Worm (Caenorhabditis elegans) whole organism, L1 larva: ENCODE data around the gene srab-14.
A peak's percentile ranks its signal among the peaks of the same experiment; 100 is the strongest.

ENCODE experiments used
- C04F5.9 ChIP-seq: sonication (generic microtip); optimal IDR thresholded peaks from 2 replicates; lab custom pipeline; 2016; ENCODE audit warnings: missing genetic modification characterization, missing compliant biosample characterization
- Y116A8C.19 ChIP-seq: sonication (generic microtip); optimal IDR thresholded peaks from 2 replicates; lab custom pipeline; 2016; ENCODE audit warnings: missing compliant biosample characterization, missing genetic modification characterization, borderline replicate concordance
- aha-1 ChIP-seq: fragments of 150-350 bp; optimal IDR thresholded peaks from 2 replicates; lab custom pipeline; 2014; ENCODE audit warnings: missing biosample characterization, missing genetic modification characterization
- ama-1 ChIP-seq: fragments of 150-350 bp; optimal IDR thresholded peaks from 2 replicates; lab custom pipeline; 2014
- blmp-1 ChIP-seq: fragments of 150-350 bp; optimal IDR thresholded peaks from 2 replicates; lab custom pipeline; 2014; ENCODE audit warnings: missing biosample characterization, missing genetic modification characterization
- ceh-82 ChIP-seq, 3 experiments: fragments of 150-350 bp in 1 of 3; sonication (generic microtip) in 2 of 3; optimal IDR thresholded peaks; 2 replicates each; lab custom pipeline; 2014 to 2017; ENCODE audit warnings: missing biosample characterization in 3 of 3, missing genetic modification characterization in 3 of 3
- ceh-88 ChIP-seq: fragments of 200-800 bp; sonication (Bioruptor generic); IDR thresholded peaks from 2 replicates; pipeline ENCODE4 v1.3.6; 2022; ENCODE audit warnings: missing genetic modification characterization, missing compliant biosample characterization
- ceh-90 ChIP-seq: sonication (generic microtip); optimal IDR thresholded peaks from 2 replicates; lab custom pipeline; 2016; ENCODE audit warnings: missing genetic modification characterization, missing compliant biosample characterization
- ces-1 ChIP-seq: fragments of 150-350 bp; optimal IDR thresholded peaks from 2 replicates; lab custom pipeline; 2014; ENCODE audit warnings: missing biosample characterization, missing genetic modification reagents, missing genetic modification characterization
- dpl-1 ChIP-seq, 3 experiments: fragments of 150-350 bp in 2 of 3; sonication (generic microtip) in 1 of 3; optimal IDR thresholded peaks; 2 replicates each; lab custom pipeline; 2014 to 2017; ENCODE audit warnings: missing biosample characterization in 3 of 3, missing genetic modification characterization in 3 of 3, missing genetic modification reagents in 3 of 3
- efl-1 ChIP-seq, 4 experiments: fragments of 150-350 bp; optimal IDR thresholded peaks in 3 of 4; peaks in 1 of 4; 1 replicate in 1 of 4; 2 replicates in 3 of 4; lab custom pipeline; 2014; ENCODE audit warnings: missing biosample characterization in 2 of 4, missing genetic modification characterization in 2 of 4, missing genetic modification reagents in 2 of 4
- egl-27 ChIP-seq, 2 experiments: fragments of 150-350 bp in 1 of 2; sonication (generic microtip); optimal IDR thresholded peaks; 3 replicates each; lab custom pipeline; 2017 to 2018; ENCODE audit warnings: missing biosample characterization in 2 of 2, missing genetic modification characterization in 2 of 2, missing genetic modification reagents in 2 of 2
- elt-2 ChIP-seq: sonication (generic microtip); optimal IDR thresholded peaks from 2 replicates; lab custom pipeline; 2016; ENCODE audit warnings: missing genetic modification characterization, mild to moderate bottlenecking, inconsistent platforms, missing compliant biosample characterization, missing genetic modification reagents
- elt-3 ChIP-seq, 6 experiments: fragments of 150-350 bp in 1 of 6; sonication (generic microtip); optimal IDR thresholded peaks; 2 replicates each; lab custom pipeline; 2017 to 2018; ENCODE audit warnings: missing biosample characterization in 6 of 6, missing genetic modification characterization in 6 of 6, inconsistent platforms in 1 of 6
- ets-5 ChIP-seq: fragments of 200-800 bp; sonication (Bioruptor generic); IDR thresholded peaks from 2 replicates; pipeline ENCODE4 v1.3.6; 2022; ENCODE audit warnings: missing genetic modification characterization, missing compliant biosample characterization
- fkh-4 ChIP-seq: sonication (generic microtip); optimal IDR thresholded peaks from 2 replicates; lab custom pipeline; 2016; ENCODE audit warnings: missing compliant biosample characterization, missing genetic modification characterization, borderline replicate concordance
- fkh-8 ChIP-seq: sonication (generic microtip); optimal IDR thresholded peaks from 2 replicates; lab custom pipeline; 2016; ENCODE audit warnings: mild to moderate bottlenecking, missing genetic modification characterization, missing compliant biosample characterization
- fos-1 ChIP-seq: fragments of 150-350 bp; optimal IDR thresholded peaks from 2 replicates; lab custom pipeline; 2014; ENCODE audit warnings: missing biosample characterization, missing genetic modification characterization
- grh-1 ChIP-seq: fragments of 200-800 bp; sonication (Bioruptor generic); IDR thresholded peaks from 2 replicates; pipeline ENCODE4 v1.3.6; 2022; ENCODE audit warnings: missing genetic modification reagents, missing genetic modification characterization, missing compliant biosample characterization
- hlh-4 ChIP-seq: sonication (generic microtip); optimal IDR thresholded peaks from 2 replicates; lab custom pipeline; 2016; ENCODE audit warnings: mild to moderate bottlenecking, missing genetic modification characterization, missing compliant biosample characterization
- hpl-2 ChIP-seq: fragments of 150-350 bp; optimal IDR thresholded peaks from 2 replicates; lab custom pipeline; 2014; ENCODE audit warnings: missing biosample characterization, missing genetic modification reagents, missing genetic modification characterization
- isw-1 ChIP-seq: fragments of 200-800 bp; sonication (Bioruptor generic); IDR thresholded peaks from 2 replicates; pipeline ENCODE4 v1.3.6; 2022; ENCODE audit warnings: missing genetic modification characterization, missing compliant biosample characterization
- jun-1 ChIP-seq: fragments of 150-350 bp; optimal IDR thresholded peaks from 2 replicates; lab custom pipeline; 2014; ENCODE audit warnings: missing biosample characterization, missing genetic modification reagents, missing genetic modification characterization
- lin-13 ChIP-seq: fragments of 150-350 bp; optimal IDR thresholded peaks from 2 replicates; lab custom pipeline; 2014; ENCODE audit warnings: missing biosample characterization, missing genetic modification reagents, missing genetic modification characterization
- lin-35 ChIP-seq, 2 experiments: fragments of 150-350 bp; optimal IDR thresholded peaks; 2 replicates each; lab custom pipeline; 2014; ENCODE audit warnings: missing biosample characterization in 2 of 2, missing genetic modification characterization in 2 of 2, missing genetic modification reagents in 2 of 2
- lin-39 ChIP-seq: fragments of 150-350 bp; optimal IDR thresholded peaks from 2 replicates; lab custom pipeline; 2014; ENCODE audit warnings: missing biosample characterization, missing genetic modification reagents, missing genetic modification characterization
- lir-3 ChIP-seq: sonication (generic microtip); optimal IDR thresholded peaks from 2 replicates; lab custom pipeline; 2016; ENCODE audit warnings: mild to moderate bottlenecking, missing genetic modification characterization, moderate library complexity, missing compliant biosample characterization; ENCODE audit not compliant: poor library complexity
- mab-9 ChIP-seq: fragments of 200-800 bp; sonication (Bioruptor generic); IDR thresholded peaks from 2 replicates; pipeline ENCODE4 v1.3.6; 2022; ENCODE audit warnings: missing genetic modification reagents, missing genetic modification characterization, missing compliant biosample characterization
- mef-2 ChIP-seq: fragments of 150-350 bp; optimal IDR thresholded peaks from 2 replicates; lab custom pipeline; 2014; ENCODE audit warnings: missing biosample characterization, missing genetic modification characterization
- mep-1 ChIP-seq: fragments of 150-350 bp; optimal IDR thresholded peaks from 2 replicates; lab custom pipeline; 2014; ENCODE audit warnings: missing biosample characterization, missing genetic modification characterization
- nhr-20 ChIP-seq: sonication (generic microtip); optimal IDR thresholded peaks from 2 replicates; lab custom pipeline; 2016; ENCODE audit warnings: mild to moderate bottlenecking, missing genetic modification characterization, missing compliant biosample characterization
- nhr-237 ChIP-seq: fragments of 150-350 bp; optimal IDR thresholded peaks from 2 replicates; lab custom pipeline; 2014; ENCODE audit warnings: missing biosample characterization, missing genetic modification characterization
- nhr-28 ChIP-seq: fragments of 150-350 bp; optimal IDR thresholded peaks from 2 replicates; lab custom pipeline; 2014; ENCODE audit warnings: missing biosample characterization, missing genetic modification characterization
- nhr-47 ChIP-seq: sonication (generic microtip); optimal IDR thresholded peaks from 2 replicates; lab custom pipeline; 2016; ENCODE audit warnings: mild to moderate bottlenecking, missing genetic modification characterization, moderate library complexity, missing compliant biosample characterization
- nhr-71 ChIP-seq: sonication (generic microtip); optimal IDR thresholded peaks from 2 replicates; lab custom pipeline; 2016; ENCODE audit warnings: mild to moderate bottlenecking, missing genetic modification characterization, moderate library complexity, missing compliant biosample characterization
- nhr-84 ChIP-seq: sonication (generic microtip); optimal IDR thresholded peaks from 2 replicates; lab custom pipeline; 2017; ENCODE audit warnings: missing biosample characterization, missing genetic modification characterization
- pax-3 ChIP-seq: fragments of 200-800 bp; sonication (Bioruptor generic); optimal IDR thresholded peaks from 2 replicates; lab custom pipeline; 2018; ENCODE audit warnings: mild to moderate bottlenecking, missing genetic modification characterization, moderate library complexity, missing compliant biosample characterization
- pqm-1 ChIP-seq: sonication (generic microtip); optimal IDR thresholded peaks from 3 replicates; lab custom pipeline; 2017; ENCODE audit warnings: missing biosample characterization, missing genetic modification characterization
- skn-1 ChIP-seq: fragments of 150-350 bp; optimal IDR thresholded peaks from 2 replicates; lab custom pipeline; 2014; ENCODE audit warnings: missing biosample characterization, missing genetic modification characterization
- snpc-4 ChIP-seq: fragments of 150-350 bp; optimal IDR thresholded peaks from 2 replicates; lab custom pipeline; 2014; ENCODE audit warnings: missing biosample characterization, missing genetic modification characterization
- sptf-1 ChIP-seq: fragments of 150-350 bp; optimal IDR thresholded peaks from 2 replicates; lab custom pipeline; 2014; ENCODE audit warnings: missing biosample characterization, missing genetic modification characterization
- swsn-7 ChIP-seq: sonication (generic microtip); optimal IDR thresholded peaks from 2 replicates; lab custom pipeline; 2016; ENCODE audit warnings: missing genetic modification characterization, missing compliant biosample characterization
- tbx-2 ChIP-seq: sonication (generic microtip); optimal IDR thresholded peaks from 2 replicates; lab custom pipeline; 2016; ENCODE audit warnings: missing genetic modification characterization, missing compliant biosample characterization
- unc-130 ChIP-seq: fragments of 150-350 bp; optimal IDR thresholded peaks from 2 replicates; lab custom pipeline; 2017; ENCODE audit warnings: missing biosample characterization, missing genetic modification characterization, inconsistent platforms
- unc-30 ChIP-seq: sonication (generic microtip); optimal IDR thresholded peaks from 2 replicates; lab custom pipeline; 2017; ENCODE audit warnings: missing biosample characterization, missing genetic modification characterization
- unc-62 ChIP-seq: fragments of 150-350 bp; optimal IDR thresholded peaks from 2 replicates; lab custom pipeline; 2014; ENCODE audit warnings: missing biosample characterization, missing genetic modification reagents, missing genetic modification characterization
- vab-15 ChIP-seq: sonication (generic microtip); optimal IDR thresholded peaks from 2 replicates; lab custom pipeline; 2017; ENCODE audit warnings: missing genotype, mild to moderate bottlenecking, missing genetic modification characterization, missing compliant biosample characterization
- xbp-1 ChIP-seq: sonication (generic microtip); optimal IDR thresholded peaks from 2 replicates; lab custom pipeline; 2016; ENCODE audit warnings: missing genetic modification characterization, missing compliant biosample characterization
- zip-4 ChIP-seq: fragments of 200-800 bp; sonication (Bioruptor generic); optimal IDR thresholded peaks from 2 replicates; lab custom pipeline; 2018; ENCODE audit warnings: mild to moderate bottlenecking, missing genetic modification characterization, moderate library complexity, missing compliant biosample characterization
- ztf-11 ChIP-seq, 2 experiments: sonication (generic microtip); optimal IDR thresholded peaks; 2 replicates each; lab custom pipeline; 2016 to 2017; ENCODE audit warnings: missing genetic modification characterization in 2 of 2, missing biosample characterization in 1 of 2, missing compliant biosample characterization in 1 of 2
- ztf-4 ChIP-seq: fragments of 150-350 bp; optimal IDR thresholded peaks from 2 replicates; lab custom pipeline; 2014; ENCODE audit warnings: missing biosample characterization, missing genetic modification characterization

Gene srab-14

ce11 chrII:7478487-7479234 is 20.6 kb downstream of the srab-14 start, which contains the start of the genes aka-1 and ubc-6:
Gene aka-1, minus strand, starts transcription at chrII:7478537.
Gene ubc-6, plus strand, starts transcription at chrII:7479187.
- TF ChIP-seq ceh-88 (GFP tag; lab: Robert Waterston, UW), result peak; percentile 72
- peak; percentile 35 for TF ChIP-seq C04F5.9 (tag; lab: Kevin White, UChicago)
- TF ChIP-seq snpc-4 (tag; lab: Kevin White, UChicago), result peak; percentile 42
- peak in 1 of 6 experiments; percentile 45 for TF ChIP-seq elt-3 (tag; optimal IDR thresholded peaks at IDR 0.05; lab: Kevin White, UChicago)
- peak; percentile 90 for TF ChIP-seq grh-1 (GFP tag; lab: Robert Waterston, UW)
- TF ChIP-seq jun-1 (tag; lab: Kevin White, UChicago), result peak; percentile 78
- no peak for TF ChIP-seq egl-27 (tag; optimal IDR thresholded peaks at IDR 0.05; lab: Kevin White, UChicago)
- peak; percentile 42 for TF ChIP-seq fos-1
- peak; percentile 81 for TF ChIP-seq xbp-1 (tag; lab: Kevin White, UChicago)
- TF ChIP-seq lin-35 (GFP tag; optimal IDR thresholded peaks at IDR 0.05; lab: Kevin White, UChicago), result peak; percentile 70 to 84
- TF ChIP-seq skn-1 (tag; lab: Kevin White, UChicago), result peak; percentile 48
- peak; percentile 79 for TF ChIP-seq pax-3
- TF ChIP-seq zip-4 (GFP tag; lab: Kevin White, UChicago), result peak; percentile 50
- TF ChIP-seq unc-62 (GFP tag; lab: Kevin White, UChicago), result no peak
- TF ChIP-seq ama-1 (lab: Kevin White, UChicago), result no peak
- TF ChIP-seq lin-39 (tag; lab: Kevin White, UChicago), result no peak
- no peak for TF ChIP-seq ces-1 (GFP tag; lab: Kevin White, UChicago)
- peak; percentile 84 for TF ChIP-seq isw-1 (GFP tag; lab: Robert Waterston, UW)
- TF ChIP-seq ceh-82 (tag; optimal IDR thresholded peaks at IDR 0.05; lab: Kevin White, UChicago), result peak; percentile 46 to 85 (median 68)
- TF ChIP-seq nhr-28 (tag; lab: Kevin White, UChicago), result no peak
- no peak for TF ChIP-seq sptf-1 (tag; lab: Kevin White, UChicago)
- peak; percentile 84 for TF ChIP-seq mab-9 (GFP tag; lab: Robert Waterston, UW)
- peak; percentile 71 for TF ChIP-seq lir-3
- peak; percentile 57 for TF ChIP-seq elt-2 (tag; lab: Kevin White, UChicago)
- TF ChIP-seq fkh-4 (tag; lab: Kevin White, UChicago), result no peak
- TF ChIP-seq Y116A8C.19, result no peak
- TF ChIP-seq lin-13 (GFP tag; lab: Kevin White, UChicago), result peak; percentile 54
- TF ChIP-seq ceh-90 (tag; lab: Kevin White, UChicago), result no peak
- TF ChIP-seq nhr-84, result no peak
- TF ChIP-seq fkh-8 (tag; lab: Kevin White, UChicago), result peak; percentile 78
- TF ChIP-seq hpl-2 (GFP tag; lab: Kevin White, UChicago), result no peak
- no peak for TF ChIP-seq nhr-237 (tag; lab: Kevin White, UChicago)
- peak in 1 of 2 experiments; percentile 70 for TF ChIP-seq ztf-11 (tag; optimal IDR thresholded peaks at IDR 0.05; lab: Kevin White, UChicago)
- TF ChIP-seq mep-1 (tag; lab: Kevin White, UChicago), result peak; percentile 80
- TF ChIP-seq vab-15 (tag; lab: Kevin White, UChicago), result no peak
- peak; percentile 88 for TF ChIP-seq nhr-20 (tag; lab: Kevin White, UChicago)
- peak; percentile 33 for TF ChIP-seq unc-130 (tag; lab: Kevin White, UChicago)
- TF ChIP-seq hlh-4 (tag; lab: Kevin White, UChicago), result no peak
- TF ChIP-seq swsn-7 (tag; lab: Kevin White, UChicago), result peak; percentile 79
- peak; percentile 91 for TF ChIP-seq nhr-71 (tag; lab: Kevin White, UChicago)
- no peak for TF ChIP-seq unc-30 (tag; lab: Kevin White, UChicago)
- TF ChIP-seq blmp-1 (tag; lab: Kevin White, UChicago), result peak; percentile 49
- TF ChIP-seq mef-2, result no peak
- no peak for TF ChIP-seq ets-5 (GFP tag; lab: Robert Waterston, UW)
- no peak for TF ChIP-seq pqm-1
- TF ChIP-seq ztf-4 (tag; lab: Kevin White, UChicago), result peak; percentile 8
- peak; percentile 92 for TF ChIP-seq nhr-47 (tag; lab: Kevin White, UChicago)
- TF ChIP-seq aha-1 (tag; lab: Kevin White, UChicago), result no peak
- peak; percentile 74 to 76 for TF ChIP-seq efl-1 (optimal IDR thresholded peaks at IDR 0.05; lab: Kevin White, UChicago)
- peak; percentile 67 to 96 for TF ChIP-seq efl-1 (GFP tag; optimal IDR thresholded peaks at IDR 0.05 in 1 of 2; lab: Kevin White, UChicago)
- peak; percentile 56 to 71 (median 67) for TF ChIP-seq dpl-1 (GFP tag; optimal IDR thresholded peaks at IDR 0.05; lab: Kevin White, UChicago)
- TF ChIP-seq tbx-2 (tag; lab: Kevin White, UChicago), result peak; percentile 86
